Worm (Caenorhabditis elegans) whole organism, L4 larva: Measurements from ENCODE around the gene F27C8.2.

Source experiments
- F49E8.2 ChIP-seq: sonication (generic microtip); optimal IDR thresholded peaks from 2 replicates; lab custom pipeline; 2016; ENCODE audit warnings: missing compliant biosample characterization, mild to moderate bottlenecking, missing genetic modification characterization, borderline replicate concordance
- R02D3.7 ChIP-seq: fragments of 150-350 bp; sonication (generic microtip); optimal IDR thresholded peaks from 3 replicates; lab custom pipeline; 2014; ENCODE audit warnings: missing biosample characterization, missing genetic modification characterization
- Y5F2A.4 ChIP-seq: fragments of 200-800 bp; sonication (Bioruptor generic); optimal IDR thresholded peaks from 2 replicates; lab custom pipeline; 2018; ENCODE audit warnings: mild to moderate bottlenecking, missing genetic modification characterization, missing compliant biosample characterization
- ama-1 ChIP-seq: fragments of 150-350 bp; optimal IDR thresholded peaks from 2 replicates; lab custom pipeline; 2014; ENCODE audit warnings: inconsistent platforms, mixed read lengths
- ceh-20 ChIP-seq: fragments of 200-800 bp; sonication (Bioruptor generic); IDR thresholded peaks from 2 replicates; pipeline ENCODE4 v1.3.6; 2022; ENCODE audit warnings: missing genetic modification reagents, missing genetic modification characterization, missing compliant biosample characterization
- ceh-62 ChIP-seq: sonication (generic microtip); optimal IDR thresholded peaks from 2 replicates; lab custom pipeline; 2017; ENCODE audit warnings: missing biosample characterization, missing genetic modification characterization
- daf-12 ChIP-seq: fragments of 150-350 bp; optimal IDR thresholded peaks from 2 replicates; lab custom pipeline; 2014; ENCODE audit warnings: missing biosample characterization, missing genetic modification reagents, missing genetic modification characterization
- daf-16 ChIP-seq, 3 experiments: sonication (generic microtip); optimal IDR thresholded peaks; 2 replicates each; lab custom pipeline; 2016 to 2017; ENCODE audit warnings: missing genetic modification characterization in 3 of 3, missing genetic modification reagents in 3 of 3, mild to moderate bottlenecking in 2 of 3, missing compliant biosample characterization in 2 of 3, missing biosample characterization in 1 of 3, moderate library complexity in 1 of 3
- dmd-6 ChIP-seq: fragments of 200-800 bp; sonication (Bioruptor generic); IDR thresholded peaks from 2 replicates; pipeline ENCODE4 v1.3.6; 2022; ENCODE audit warnings: missing genetic modification reagents, missing genetic modification characterization, missing compliant biosample characterization
- dmd-8 ChIP-seq: fragments of 200-800 bp; sonication (Bioruptor generic); IDR thresholded peaks from 2 replicates; pipeline ENCODE4 v1.3.6; 2022; ENCODE audit warnings: missing genetic modification characterization, missing compliant biosample characterization
- dmd-9 ChIP-seq: fragments of 200-800 bp; sonication (Bioruptor generic); IDR thresholded peaks from 2 replicates; pipeline ENCODE4 v1.3.6; 2022; ENCODE audit warnings: missing genetic modification reagents, missing genetic modification characterization, missing compliant biosample characterization
- egl-27 ChIP-seq: sonication (generic microtip); optimal IDR thresholded peaks from 3 replicates; lab custom pipeline; 2017; ENCODE audit warnings: missing biosample characterization, missing genetic modification reagents, missing genetic modification characterization
- fos-1 ChIP-seq: fragments of 150-350 bp; optimal IDR thresholded peaks from 2 replicates; lab custom pipeline; 2014; ENCODE audit warnings: missing biosample characterization, missing genetic modification characterization
- gei-8 ChIP-seq: fragments of 200-800 bp; sonication (Bioruptor generic); optimal IDR thresholded peaks from 2 replicates; lab custom pipeline; 2018; ENCODE audit warnings: mild to moderate bottlenecking, missing genetic modification characterization, missing compliant biosample characterization
- hif-1 ChIP-seq, 2 experiments: sonication (generic microtip); optimal IDR thresholded peaks; 2 replicates each; lab custom pipeline; 2016 to 2017; ENCODE audit warnings: missing compliant biosample characterization in 2 of 2, missing genetic modification characterization in 2 of 2, missing genetic modification reagents in 2 of 2, missing genotype in 2 of 2, mild to moderate bottlenecking in 1 of 2
- hlh-11 ChIP-seq: fragments of 200-800 bp; sonication (Bioruptor generic); optimal IDR thresholded peaks from 2 replicates; lab custom pipeline; 2018; ENCODE audit warnings: mild to moderate bottlenecking, missing genetic modification characterization, missing compliant biosample characterization
- hlh-30 ChIP-seq: sonication (generic microtip); optimal IDR thresholded peaks from 2 replicates; lab custom pipeline; 2017; ENCODE audit warnings: antibody characterized with exemption, mild to moderate bottlenecking, missing genetic modification characterization, missing compliant biosample characterization; ENCODE audit not compliant: insufficient read depth
- lin-1 ChIP-seq: fragments of 200-800 bp; sonication (Bioruptor generic); IDR thresholded peaks from 2 replicates; pipeline ENCODE4 v1.3.6; 2022; ENCODE audit warnings: missing genetic modification reagents, missing genetic modification characterization, missing compliant biosample characterization
- lin-15B ChIP-seq: fragments of 150-350 bp; sonication (generic microtip); optimal IDR thresholded peaks from 3 replicates; lab custom pipeline; 2014; ENCODE audit warnings: missing biosample characterization, missing genetic modification characterization
- lin-39 ChIP-seq: fragments of 150-350 bp; optimal IDR thresholded peaks from 2 replicates; lab custom pipeline; 2014; ENCODE audit warnings: missing biosample characterization, missing genetic modification reagents, missing genetic modification characterization
- mdl-1 ChIP-seq, 2 experiments: fragments of 150-350 bp in 1 of 2; sonication (generic microtip) in 1 of 2; optimal IDR thresholded peaks; 2 replicates each; lab custom pipeline; 2014 to 2017; ENCODE audit warnings: missing biosample characterization in 2 of 2, missing genetic modification characterization in 2 of 2
- mdt-29 ChIP-seq: fragments of 200-800 bp; sonication (Bioruptor generic); IDR thresholded peaks from 2 replicates; pipeline ENCODE4 v1.3.6; 2022; ENCODE audit warnings: missing genetic modification reagents, missing genetic modification characterization, missing compliant biosample characterization
- mxl-2 ChIP-seq: fragments of 200-800 bp; sonication (Bioruptor generic); conservative IDR thresholded peaks from 2 replicates; pipeline ENCODE4 v1.3.6; 2022; ENCODE audit warnings: missing genetic modification reagents, missing genetic modification characterization, missing compliant biosample characterization
- nhr-10 ChIP-seq: fragments of 150-350 bp; optimal IDR thresholded peaks from 2 replicates; lab custom pipeline; 2014; ENCODE audit warnings: missing biosample characterization, missing genetic modification characterization
- nhr-6 ChIP-seq: fragments of 150-350 bp; optimal IDR thresholded peaks from 2 replicates; lab custom pipeline; 2014; ENCODE audit warnings: missing biosample characterization, missing genetic modification characterization
- pqm-1 ChIP-seq: sonication (generic microtip); optimal IDR thresholded peaks from 2 replicates; lab custom pipeline; 2017; ENCODE audit warnings: missing biosample characterization, missing genetic modification characterization
- spr-1 ChIP-seq: sonication (generic microtip); optimal IDR thresholded peaks from 2 replicates; lab custom pipeline; 2016; ENCODE audit warnings: mild to moderate bottlenecking, missing genetic modification characterization, missing compliant biosample characterization
- tag-97 ChIP-seq: fragments of 200-800 bp; sonication (Bioruptor generic); IDR thresholded peaks from 2 replicates; pipeline ENCODE4 v1.3.6; 2022; ENCODE audit warnings: missing genetic modification characterization, missing compliant biosample characterization
- tra-1 ChIP-seq: fragments of 200-800 bp; sonication (Bioruptor generic); IDR thresholded peaks from 2 replicates; pipeline ENCODE4 v1.3.6; 2022; ENCODE audit warnings: missing genetic modification reagents, missing genetic modification characterization, missing compliant biosample characterization
- unc-62 ChIP-seq, 3 experiments: fragments of 150-350 bp in 1 of 3; sonication (generic microtip); optimal IDR thresholded peaks in 2 of 3; peaks in 1 of 3; 1 replicate in 1 of 3; 2 replicates in 2 of 3; lab custom pipeline; 2014 to 2017; ENCODE audit warnings: missing biosample characterization in 3 of 3, missing genetic modification characterization in 3 of 3, missing genetic modification reagents in 3 of 3, missing genotype in 1 of 3
- vab-7 ChIP-seq: fragments of 200-800 bp; sonication (Bioruptor generic); IDR thresholded peaks from 2 replicates; pipeline ENCODE4 v1.3.6; 2022; ENCODE audit warnings: missing genetic modification reagents, missing genetic modification characterization, missing compliant biosample characterization
- zip-11 ChIP-seq: fragments of 200-800 bp; sonication (Bioruptor generic); IDR thresholded peaks from 2 replicates; pipeline ENCODE4 v1.3.6; 2022; ENCODE audit warnings: missing genetic modification characterization, missing compliant biosample characterization
- ztf-11 ChIP-seq: fragments of 150-350 bp; optimal IDR thresholded peaks from 2 replicates; lab custom pipeline; 2014; ENCODE audit warnings: missing biosample characterization, missing genetic modification characterization

Gene F27C8.2

ce11 chrIV:9593456-9593855 lies 2.7 kb upstream of the F27C8.2 start, which contains the start of gene spp-18 (continued):
- 0 out of 2 replicates have a peak, but pooled peaks have one; percentile 20 for TF ChIP-seq lin-1
- TF ChIP-seq nhr-10 (tag; lab: Kevin White, UChicago) = no peak
- no peak for TF ChIP-seq daf-12 (tag; lab: Kevin White, UChicago)
- TF ChIP-seq hlh-11 (tag; lab: Kevin White, UChicago) = no peak
- no peak for TF ChIP-seq lin-15B (tag; lab: Kevin White, UChicago)
- TF ChIP-seq vab-7 (GFP tag; lab: Robert Waterston, UW) = no peak
- peak; percentile 90 for TF ChIP-seq dmd-6 (GFP tag; lab: Robert Waterston, UW)
- no peak for TF ChIP-seq ztf-11 (tag; lab: Kevin White, UChicago)
- TF ChIP-seq daf-16 (GFP tag; optimal IDR thresholded peaks at IDR 0.05; lab: Kevin White, UChicago) = no peak
- TF ChIP-seq daf-16 (tag; optimal IDR thresholded peaks at IDR 0.05; lab: Kevin White, UChicago) = peak; percentile 62
- TF ChIP-seq nhr-6 (tag; lab: Kevin White, UChicago) = no peak
- peak; percentile 91 for TF ChIP-seq pqm-1 (tag; lab: Kevin White, UChicago)
- TF ChIP-seq ceh-20 (GFP tag; lab: Robert Waterston, UW) = no peak
- no peak for TF ChIP-seq mdt-29 (GFP tag; lab: Robert Waterston, UW)
- no peak for TF ChIP-seq hif-1 (tag; optimal IDR thresholded peaks at IDR 0.05; lab: Kevin White, UChicago)
- TF ChIP-seq spr-1 = no peak
- peak in 1 of 2 experiments; percentile 50 for TF ChIP-seq mdl-1 (tag; optimal IDR thresholded peaks at IDR 0.05; lab: Kevin White, UChicago)

DNA sequence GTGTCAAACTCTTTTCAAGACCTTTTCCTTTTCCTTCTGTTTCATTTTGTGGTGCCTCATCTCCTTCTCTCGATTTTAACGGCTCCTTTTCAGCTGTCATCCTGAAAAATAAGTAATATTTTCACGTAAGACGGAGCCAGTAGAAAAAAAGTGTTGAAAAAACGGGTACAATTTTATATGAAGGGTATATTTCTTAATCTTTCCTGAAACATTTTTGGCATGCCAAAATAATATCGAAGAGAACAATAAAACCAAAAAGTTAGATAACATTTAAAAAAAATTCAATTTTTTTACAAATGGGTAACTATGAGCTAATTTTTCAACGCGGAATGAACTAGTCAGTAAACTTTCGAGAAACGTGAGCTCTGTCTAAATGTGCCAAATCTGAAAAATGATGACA lies 5.4 kb downstream of the F27C8.2 start, which contains the start of gene aat-1:
TSS of gene aat-1 (minus strand) at position 101 of the 400 bp plus-strand sequence.
- no peak for TF ChIP-seq mxl-2 (GFP tag; lab: Robert Waterston, UW)
- TF ChIP-seq lin-39 = no peak
- TF ChIP-seq R02D3.7 (tag; lab: Kevin White, UChicago) = no peak
- no peak for TF ChIP-seq tra-1
- TF ChIP-seq ama-1 = no peak
- no peak for TF ChIP-seq dmd-8
- no peak for TF ChIP-seq tag-97 (GFP tag; lab: Robert Waterston, UW)

DNA sequence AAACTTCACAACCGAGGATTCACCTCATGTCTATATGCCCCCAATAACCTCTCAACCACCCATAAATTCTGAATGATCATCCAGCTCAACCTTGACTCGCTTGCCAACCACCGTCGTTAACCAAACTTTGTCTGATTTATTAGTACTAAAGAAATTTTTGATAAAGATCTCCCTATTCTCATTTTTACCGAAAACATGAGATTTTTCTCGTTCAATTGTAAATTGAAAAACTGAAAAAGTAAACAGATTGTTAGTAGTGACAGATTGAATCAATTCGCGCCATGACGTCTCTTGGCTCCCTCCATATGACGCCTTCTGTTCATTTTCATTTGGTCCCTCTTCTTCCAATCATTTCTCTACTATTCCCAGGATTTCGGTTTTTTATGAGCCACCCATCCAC lies 11.8 kb downstream of the F27C8.2 start:
- TF ChIP-seq F49E8.2 (no peak), hlh-30 (tag; lab: Kevin White, UChicago) (no peak)
- TF ChIP-seq, all 104 proteins: peak for 0

- no peak for TF ChIP-seq ama-1
- no peak for TF ChIP-seq gei-8
- no peak for TF ChIP-seq ceh-62 (tag; lab: Kevin White, UChicago)
- TF ChIP-seq dmd-9 = no peak
Observed at ce11 chrIV:9609095-9609494, 12.9 kb downstream of the F27C8.2 start.

DNA sequence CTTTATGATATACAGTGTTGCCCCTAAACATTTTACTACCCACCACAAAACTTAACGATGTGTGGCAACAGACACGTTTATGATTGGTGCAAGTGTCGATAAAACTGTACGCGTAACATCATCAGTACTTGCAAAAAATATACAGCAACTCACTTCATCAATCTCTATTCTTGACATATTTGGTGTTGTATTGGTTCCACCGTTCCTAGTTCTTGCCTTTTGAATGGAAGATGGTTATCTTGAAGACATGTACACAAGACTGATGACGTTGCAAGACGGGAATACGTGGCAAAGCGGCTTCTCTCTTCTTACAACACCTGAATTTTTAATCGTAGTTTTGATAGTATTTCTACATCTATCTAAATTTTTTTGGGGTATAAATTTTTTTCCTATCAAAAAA lies 14.8 kb downstream of the F27C8.2 start:
- TF ChIP-seq zip-11 (GFP tag; lab: Robert Waterston, UW) = no peak
- no peak for TF ChIP-seq egl-27 (tag; lab: Kevin White, UChicago)

ce11 chrIV:9613072-9613590 lies 17.0 kb downstream of the F27C8.2 start:
- TF ChIP-seq unc-62 (GFP tag; optimal IDR thresholded peaks at IDR 0.05 in 1 of 2; lab: Kevin White, UChicago) = peak in 1 of 2 experiments; percentile 44
- TF ChIP-seq unc-62 (tag; optimal IDR thresholded peaks at IDR 0.05; lab: Kevin White, UChicago) = no peak
- no peak for TF ChIP-seq Y5F2A.4 (GFP tag; lab: Kevin White, UChicago)
- no peak for TF ChIP-seq fos-1
